Fruit fly (Drosophila melanogaster): ENCODE data around the gene RpS21.
A peak's percentile ranks its signal among the peaks of the same experiment; 100 is the strongest.

RpS21 gene

dm6 chr2L:2878188-2878587 is 22.3 kb downstream of the RpS21 start, which contains the start of the genes Prx6a and Sbat (continued):
- TF ChIP-seq CG4328 (GFP tag; optimal IDR thresholded peaks at IDR 0.05) (peak; percentile 62), CG7839 (tag; optimal IDR thresholded peaks at IDR 0.05) (peak; percentile 70), CG17328 (GFP tag; IDR thresholded peaks at IDR 0.05) (peak; percentile 36; the same call in 1 of the 2 replicates), HLH3B (GFP tag; IDR thresholded peaks at IDR 0.05) (peak; percentile 63; the same call in 1 of the 2 replicates), CG15073 (GFP tag; optimal IDR thresholded peaks at IDR 0.05) (peak; percentile 17), croc (GFP tag; conservative IDR thresholded peaks at IDR 0.05) (peak; percentile 73), CG34376 (GFP tag; optimal IDR thresholded peaks at IDR 0.05) (peak; percentile 91), CG12659 (GFP tag; optimal IDR thresholded peaks at IDR 0.05) (peak; percentile 73), CG16813 (GFP tag; IDR thresholded peaks at IDR 0.05; ENCODE audit: partially characterized antibody) (peak; percentile 36; the same call in 1 of the 3 replicates), CG12299 (tag; optimal IDR thresholded peaks at IDR 0.05) (peak; percentile 62), CG6254 (GFP tag; optimal IDR thresholded peaks at IDR 0.05) (no peak), Deaf1 (tag; optimal IDR thresholded peaks at IDR 0.05) (peak; percentile 35), CG7786 (GFP tag; optimal IDR thresholded peaks at IDR 0.05) (peak; percentile 77), ems (GFP tag; optimal IDR thresholded peaks at IDR 0.05) (no peak), kah (GFP tag; optimal IDR thresholded peaks at IDR 0.05) (peak; percentile 14), CG7963 (GFP tag; IDR thresholded peaks at IDR 0.05; ENCODE audit: partially characterized antibody) (no peak), CG13624 (GFP tag; optimal IDR thresholded peaks at IDR 0.05) (peak; percentile 75), ranshi (GFP tag; IDR thresholded peaks at IDR 0.05) (peak; percentile 87), Lpt (GFP tag; optimal IDR thresholded peaks at IDR 0.05) (no peak), CG33213 (GFP tag; optimal IDR thresholded peaks at IDR 0.05) (peak; percentile 69), Trl (optimal IDR thresholded peaks at IDR 0.05) (no peak), Trl (GFP tag; optimal IDR thresholded peaks at IDR 0.05) (peak; percentile 83), CG4424 (GFP tag; optimal IDR thresholded peaks at IDR 0.05) (peak; percentile 37), pzg (GFP tag; optimal IDR thresholded peaks at IDR 0.05) (peak; percentile 84), dysf (GFP tag; IDR thresholded peaks at IDR 0.05) (peak; percentile 74), CG4730 (GFP tag; IDR thresholded peaks at IDR 0.05) (0 out of 2 replicates have a peak, but pooled peaks have one; percentile 28), CG17912 (GFP tag; optimal IDR thresholded peaks at IDR 0.05) (no peak), vfl (GFP tag; optimal IDR thresholded peaks at IDR 0.05) (peak; percentile 63), CG18011 (GFP tag; optimal IDR thresholded peaks at IDR 0.05) (peak; percentile 23), gro (GFP tag; optimal IDR thresholded peaks at IDR 0.05) (peak; percentile 81), pros (GFP tag; optimal IDR thresholded peaks at IDR 0.05) (no peak), CG9727 (GFP tag; optimal IDR thresholded peaks at IDR 0.05) (peak; percentile 49), CG10431 (GFP tag; optimal IDR thresholded peaks at IDR 0.05) (no peak), CG15514 (GFP tag; optimal IDR thresholded peaks at IDR 0.05) (peak; percentile 100), CG17829 (tag; optimal IDR thresholded peaks at IDR 0.05) (peak; percentile 78), CG14860 (GFP tag; IDR thresholded peaks at IDR 0.05; ENCODE audit: partially characterized antibody) (no peak), CG8281 (tag; optimal IDR thresholded peaks at IDR 0.05) (peak; percentile 31), fd3F (GFP tag; optimal IDR thresholded peaks at IDR 0.05) (peak; percentile 60), dmrt11E (tag; optimal IDR thresholded peaks at IDR 0.05) (peak; percentile 65), CG2889 (GFP tag; IDR thresholded peaks at IDR 0.05) (peak; percentile 68), vvl (GFP tag; IDR thresholded peaks at IDR 0.05) (peak; percentile 85), bbx (GFP tag; IDR thresholded peaks at IDR 0.05; ENCODE audit: partially characterized antibody) (no peak), Doc2 (GFP tag; IDR thresholded peaks at IDR 0.05) (peak; percentile 10; the same call in 1 of the 2 replicates), CG14050 (GFP tag; IDR thresholded peaks at IDR 0.05) (peak; percentile 48; the same call in 2 of the 3 replicates), fd64A (GFP tag; optimal IDR thresholded peaks at IDR 0.05) (no peak), Hr78 (GFP tag; optimal IDR thresholded peaks at IDR 0.05) (no peak), aop (GFP tag; IDR thresholded peaks at IDR 0.05) (no peak), CG14667 (GFP tag; IDR thresholded peaks at IDR 0.05) (no peak), dan (GFP tag; IDR thresholded peaks at IDR 0.05) (no peak), CG13123 (GFP tag; optimal IDR thresholded peaks at IDR 0.05) (peak; percentile 56), salm (tag; optimal IDR thresholded peaks at IDR 0.05) (peak; percentile 37)

Measured in whole organism, embryonic.